Fruit fly (Drosophila melanogaster) whole organism, prepupa: ENCODE measurements around the gene to.

Experiments used
- Blimp-1 ChIP-seq: fragments of 200-800 bp; sonication (Bioruptor generic); optimal IDR thresholded peaks from 3 replicates; lab custom pipeline; 2017; ENCODE audit warnings: missing biosample characterization, missing genetic modification characterization, mild to moderate bottlenecking, moderate library complexity, missing genetic modification reagents
- CG34406 ChIP-seq: fragments of 200-800 bp; sonication (Bioruptor generic); optimal IDR thresholded peaks from 3 replicates; lab custom pipeline; 2016; ENCODE audit warnings: missing biosample characterization, missing genetic modification characterization
- CG6163 ChIP-seq: fragments of 200-800 bp; sonication (Bioruptor generic); IDR thresholded peaks from 3 replicates; pipeline ENCODE4 v1.3.6; 2022; ENCODE audit warnings: missing biosample characterization, missing genetic modification characterization
- CG9139 ChIP-seq: fragments of 200-800 bp; sonication (Bioruptor generic); optimal IDR thresholded peaks from 3 replicates; lab custom pipeline; 2017; ENCODE audit warnings: missing biosample characterization, mild to moderate bottlenecking, missing genetic modification characterization
- Lpt ChIP-seq: fragments of 200-800 bp; sonication (Bioruptor generic); optimal IDR thresholded peaks from 3 replicates; lab custom pipeline; 2016; ENCODE audit warnings: missing biosample characterization, missing genetic modification characterization
- Sox14 ChIP-seq: fragments of 200-800 bp; sonication (Bioruptor generic); optimal IDR thresholded peaks from 3 replicates; lab custom pipeline; 2016; ENCODE audit warnings: missing biosample characterization, missing genetic modification characterization
- fd59A ChIP-seq: fragments of 200-800 bp; sonication (Bioruptor generic); optimal IDR thresholded peaks from 2 replicates; lab custom pipeline; 2017; ENCODE audit warnings: missing biosample characterization, mild to moderate bottlenecking, missing genetic modification characterization, missing genetic modification reagents
- fd85E ChIP-seq: fragments of 200-800 bp; sonication (Bioruptor generic); optimal IDR thresholded peaks from 3 replicates; lab custom pipeline; 2016; ENCODE audit warnings: missing biosample characterization, missing genetic modification characterization
- spab ChIP-seq: fragments of 200-800 bp; sonication (Bioruptor generic); optimal IDR thresholded peaks from 2 replicates; lab custom pipeline; 2017; ENCODE audit warnings: missing biosample characterization, mild to moderate bottlenecking, missing genetic modification characterization, missing genetic modification reagents
- vri ChIP-seq: fragments of 200-800 bp; sonication (Bioruptor generic); optimal IDR thresholded peaks from 3 replicates; lab custom pipeline; 2016; ENCODE audit warnings: missing biosample characterization, mild to moderate bottlenecking, missing genetic modification characterization

DNA sequence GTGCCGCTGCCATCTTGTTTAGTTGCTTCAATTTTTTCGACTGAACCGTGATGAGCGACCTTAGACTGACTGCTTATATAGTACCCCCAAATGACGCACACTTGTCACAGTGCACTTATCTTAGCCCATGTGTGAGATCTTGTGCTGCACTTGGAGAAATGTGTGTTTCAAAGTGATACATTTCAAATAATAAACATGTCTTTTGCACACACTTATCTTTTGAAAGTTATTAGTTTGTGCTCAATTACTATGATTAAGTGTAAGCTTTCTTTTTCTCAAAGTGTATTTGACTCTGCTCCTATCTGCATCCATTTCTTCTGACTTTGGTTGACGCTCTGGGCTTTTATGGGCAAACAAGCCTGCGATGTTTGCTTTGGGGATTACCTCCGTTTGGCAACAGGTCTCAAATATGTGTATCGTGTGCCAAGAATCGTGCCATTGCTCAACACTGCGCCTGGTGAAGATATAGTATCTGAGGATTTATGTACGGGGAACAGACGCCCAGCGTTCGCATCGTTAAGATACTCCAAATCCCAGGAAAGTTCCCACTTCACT, 39.9 kb downstream of the to start, which contains the start of gene CG10514:
- TF ChIP-seq fd59A (GFP tag; lab: Kevin White, UChicago) (no peak), spab (GFP tag; lab: Kevin White, UChicago) (no peak), Lpt (no peak), CG9139 (GFP tag; lab: Kevin White, UChicago) (no peak), CG6163 (GFP tag; lab: Robert Waterston, UW) (no peak), fd85E (GFP tag; lab: Kevin White, UChicago) (no peak), Sox14 (GFP tag; lab: Kevin White, UChicago) (no peak), CG34406 (GFP tag; lab: Kevin White, UChicago) (no peak), Blimp-1 (no peak), vri (GFP tag; lab: Kevin White, UChicago) (peak; percentile 23)
